Worm (Caenorhabditis elegans): Measurements from ENCODE around the gene nra-1.

nra-1 gene

DNA sequence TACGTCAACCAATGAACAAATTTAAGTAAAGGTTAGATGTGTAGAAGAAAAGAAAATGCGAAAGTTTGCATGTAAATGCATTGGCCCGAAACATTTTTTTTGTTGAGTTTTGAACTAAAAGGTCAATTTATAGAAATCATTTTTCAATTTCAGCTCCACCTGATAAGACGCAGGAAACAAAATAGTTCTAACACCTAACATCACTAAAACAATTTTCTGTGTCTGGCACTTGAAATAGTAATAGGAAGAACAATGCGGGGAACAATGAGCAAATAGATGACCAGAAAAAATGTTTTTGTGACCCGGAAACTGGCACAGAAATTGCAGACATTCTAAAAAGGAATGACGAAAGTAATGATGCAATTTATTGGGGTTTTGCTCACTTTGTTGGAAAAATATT lies 8.4 kb upstream of the nra-1 start:
- TF ChIP-seq mep-1 (tag; optimal IDR thresholded peaks at IDR 0.05) (peak; percentile 26), daf-16 (GFP tag; optimal IDR thresholded peaks at IDR 0.05) (no peak), daf-16 (tag; optimal IDR thresholded peaks at IDR 0.05) (peak; percentile 48), dve-1 (tag; optimal IDR thresholded peaks at IDR 0.05; ENCODE audit: insufficient read depth) (peak; percentile 42), F44E2.7 (GFP tag; IDR thresholded peaks at IDR 0.05) (no peak), dmd-6 (GFP tag; IDR thresholded peaks at IDR 0.05) (peak; percentile 15; the same call in 1 of the 2 replicates), fos-1 (tag; optimal IDR thresholded peaks at IDR 0.05) (no peak), aha-1 (tag) (peak; percentile 82)

DNA sequence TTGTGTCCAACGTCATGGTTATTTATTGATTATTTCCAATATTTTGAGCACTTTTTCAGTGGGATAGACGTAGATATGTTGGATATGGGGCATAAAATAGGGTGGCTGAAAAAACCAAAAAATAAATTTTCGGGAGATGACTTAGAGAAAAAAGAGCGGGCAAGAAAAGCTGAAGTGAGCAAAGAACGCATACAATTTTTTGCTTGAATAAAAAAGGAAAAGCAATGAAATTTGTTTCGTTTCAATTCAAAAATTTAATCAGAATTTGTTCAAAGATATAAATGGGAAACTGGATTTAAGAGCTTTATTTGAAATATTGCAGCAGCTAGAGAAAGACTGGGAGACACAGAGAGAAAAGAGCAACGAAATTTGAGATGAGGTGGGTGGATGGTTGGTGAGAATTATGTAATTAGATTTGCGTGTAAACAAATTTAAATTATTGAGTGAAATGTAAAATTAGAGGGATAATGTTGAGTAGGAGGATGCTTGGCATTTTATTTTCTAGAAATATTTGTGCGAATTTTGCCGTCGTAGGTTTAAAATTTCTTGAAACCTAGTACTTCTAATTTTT lies 7.7 kb upstream of the nra-1 start, which contains the start of the genes T28F3.11 and slc-17.4:
T28F3.11 (minus strand) TSS at position 51 of the 571 bp plus-strand sequence.
slc-17.4 (minus strand) TSS at position 105 of the 571 bp plus-strand sequence.
- TF ChIP-seq spr-3 (GFP tag; optimal IDR thresholded peaks at IDR 0.05), result no peak
- no peak for TF ChIP-seq gei-8 (GFP tag; optimal IDR thresholded peaks at IDR 0.05)
- TF ChIP-seq unc-62 (GFP tag; optimal IDR thresholded peaks at IDR 0.05 in 1 of 2), result peak in 1 of 2 experiments; percentile 16
- TF ChIP-seq unc-62 (tag; optimal IDR thresholded peaks at IDR 0.05), result no peak

DNA sequence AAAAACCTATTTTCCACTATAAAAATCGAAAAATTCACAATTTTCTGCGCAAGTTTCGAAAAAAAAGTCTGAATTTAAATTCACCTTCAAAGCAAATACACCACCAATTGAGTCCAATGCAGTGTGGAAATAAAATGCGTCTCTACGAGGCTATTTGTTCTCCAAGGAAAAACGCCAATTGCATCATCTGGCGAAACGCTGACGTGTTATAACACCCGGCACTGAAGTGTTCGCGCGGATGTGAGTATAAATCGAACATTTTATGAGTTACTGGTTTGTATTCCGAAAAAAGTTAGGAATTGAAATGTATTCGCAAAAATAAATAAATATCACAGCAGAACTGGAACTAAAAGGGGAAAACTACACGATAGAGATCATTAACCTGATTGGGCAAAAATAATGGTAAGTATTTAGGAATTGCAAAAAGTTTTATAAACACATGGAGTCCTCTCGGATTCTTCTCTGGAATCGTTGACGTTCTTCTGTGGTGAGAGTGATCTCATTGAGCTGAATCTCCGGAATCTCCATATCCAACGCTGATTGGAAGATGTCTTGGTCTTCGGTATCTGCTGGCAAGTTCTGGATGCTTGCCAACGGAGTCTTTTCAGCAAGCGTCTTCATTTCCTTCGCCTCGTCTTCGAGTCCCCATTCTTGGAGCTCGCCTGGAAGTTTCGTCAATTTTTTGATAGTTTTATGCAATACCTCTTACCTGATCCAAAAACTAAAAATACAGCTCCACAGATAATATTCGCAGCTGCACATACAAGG lies 4.1 kb upstream of the nra-1 start, which contains the start of gene zipt-7.1:
zipt-7.1 (minus strand) TSS at position 232 of the 768 bp plus-strand sequence.
- TF ChIP-seq egl-43 (GFP tag; IDR thresholded peaks at IDR 0.05), result no peak
- TF ChIP-seq lin-38 (GFP tag; IDR thresholded peaks at IDR 0.05), result 0 out of 2 replicates have a peak, but pooled peaks have one; percentile 10
- peak; percentile 48 for TF ChIP-seq ztf-7 (tag; optimal IDR thresholded peaks at IDR 0.05)
- no peak for TF ChIP-seq Y48G9A.11 (GFP tag; IDR thresholded peaks at IDR 0.05)
- no peak for TF ChIP-seq gei-8 (GFP tag; optimal IDR thresholded peaks at IDR 0.05)
- peak; percentile 0 for TF ChIP-seq dve-1 (tag; optimal IDR thresholded peaks at IDR 0.05; ENCODE audit: insufficient read depth)
- TF ChIP-seq unc-130 (GFP tag; optimal IDR thresholded peaks at IDR 0.05), result no peak

DNA sequence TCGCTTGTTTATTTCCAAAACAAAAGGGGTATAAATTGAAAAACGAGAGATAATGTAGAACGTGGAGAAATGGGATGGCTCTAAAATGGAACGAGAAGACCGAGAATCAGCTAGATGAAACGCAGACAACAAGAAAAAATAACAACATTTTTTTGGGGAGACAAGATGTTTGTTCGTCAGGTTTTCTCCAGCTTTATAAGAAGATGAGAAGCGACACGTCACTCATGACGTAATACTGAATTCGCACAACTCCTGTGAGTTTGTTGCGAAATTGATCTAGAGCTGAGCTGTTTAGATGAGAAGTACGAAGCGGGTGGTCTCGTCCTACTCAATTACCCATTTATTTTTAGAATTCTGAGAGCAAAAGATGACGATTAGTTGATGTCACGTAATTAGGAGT lies 1.3 kb upstream of the nra-1 start:
- 0 out of 2 replicates have a peak, but pooled peaks have one; percentile 34 for TF ChIP-seq snpc-1.2 (GFP tag; IDR thresholded peaks at IDR 0.05)
- no peak for TF ChIP-seq lin-13 (GFP tag; optimal IDR thresholded peaks at IDR 0.05)
- no peak for TF ChIP-seq madf-9 (GFP tag; conservative IDR thresholded peaks at IDR 0.05)
- peak; percentile 63; the same call in 1 of the 2 replicates for TF ChIP-seq ctbp-1 (GFP tag; IDR thresholded peaks at IDR 0.05)
- 0 out of 2 replicates have a peak, but pooled peaks have one; percentile 25 for TF ChIP-seq dmd-6 (GFP tag; IDR thresholded peaks at IDR 0.05)
- TF ChIP-seq lsy-2 (tag; optimal IDR thresholded peaks at IDR 0.05), result peak in 1 of 2 experiments; percentile 52
- TF ChIP-seq F37D6.2 (tag; optimal IDR thresholded peaks at IDR 0.05), result no peak
- peak; percentile 42 for TF ChIP-seq mes-2 (tag; optimal IDR thresholded peaks at IDR 0.05; ENCODE audit: poor library complexity, severe bottlenecking)
- TF ChIP-seq saeg-2 (GFP tag; IDR thresholded peaks at IDR 0.05), result no peak
- TF ChIP-seq unc-62 (GFP tag; optimal IDR thresholded peaks at IDR 0.05 in 1 of 2), result peak in 1 of 2 experiments; percentile 49
- no peak for TF ChIP-seq unc-62 (tag; optimal IDR thresholded peaks at IDR 0.05)
- no peak for TF ChIP-seq cey-2 (tag; optimal IDR thresholded peaks at IDR 0.05; ENCODE audit: borderline replicate concordance, insufficient read depth)
- 0 out of 2 replicates have a peak, but pooled peaks have one; percentile 20 for TF ChIP-seq Y75B8A.6 (GFP tag; IDR thresholded peaks at IDR 0.05)
- no peak for TF ChIP-seq lim-7 (GFP tag; IDR thresholded peaks at IDR 0.05)
- TF ChIP-seq attf-4 (tag; optimal IDR thresholded peaks at IDR 0.05), result no peak
- no peak for TF ChIP-seq duxl-1 (tag; optimal IDR thresholded peaks at IDR 0.05; ENCODE audit: poor library complexity)
- TF ChIP-seq dpl-1 (GFP tag; optimal IDR thresholded peaks at IDR 0.05), result no peak
- TF ChIP-seq dve-1 (tag; optimal IDR thresholded peaks at IDR 0.05; ENCODE audit: insufficient read depth), result peak; percentile 11
- no peak for TF ChIP-seq nhr-102 (tag; optimal IDR thresholded peaks at IDR 0.05)
- no peak for TF ChIP-seq R02D3.7 (tag; optimal IDR thresholded peaks at IDR 0.05)
- TF ChIP-seq lin-29 (GFP tag; IDR thresholded peaks at IDR 0.05), result no peak
- TF ChIP-seq mep-1 (tag; optimal IDR thresholded peaks at IDR 0.05), result peak; percentile 12
- TF ChIP-seq rbr-2 (tag; optimal IDR thresholded peaks at IDR 0.05), result peak; percentile 7
- peak in 1 of 2 experiments; percentile 3 for TF ChIP-seq mdl-1 (tag; optimal IDR thresholded peaks at IDR 0.05)
- TF ChIP-seq php-3 (GFP tag; IDR thresholded peaks at IDR 0.05), result no peak
- no peak for TF ChIP-seq spr-1 (tag; optimal IDR thresholded peaks at IDR 0.05)
- TF ChIP-seq ceh-20 (GFP tag; IDR thresholded peaks at IDR 0.05), result peak; percentile 39; the same call in 1 of the 2 replicates
- TF ChIP-seq hif-1 (tag; optimal IDR thresholded peaks at IDR 0.05), result peak in 1 of 2 experiments; percentile 26
- no peak for TF ChIP-seq lin-1 (GFP tag; IDR thresholded peaks at IDR 0.05)
